Fruit fly (Drosophila melanogaster): Measurements from ENCODE around the gene CG18223.
A peak's percentile ranks its signal among the peaks of the same experiment; 100 is the strongest.

The CG18223 gene

dm6 chr3L:18890283-18891175 is 29.6 kb downstream of the CG18223 start, which contains the start of gene CG3961 (continued):
- TF ChIP-seq E2f2 (GFP tag; IDR thresholded peaks at IDR 0.05) (peak; percentile 79), CG3995 (GFP tag; optimal IDR thresholded peaks at IDR 0.05) (peak; percentile 36), ara (GFP tag; IDR thresholded peaks at IDR 0.05) (peak; percentile 91; the same call in 1 of the 2 replicates), CG7963 (GFP tag; IDR thresholded peaks at IDR 0.05; ENCODE audit: partially characterized antibody) (no peak), Abd-B (GFP tag; optimal IDR thresholded peaks at IDR 0.05) (peak; percentile 97), CkIIα-i1 (GFP tag; IDR thresholded peaks at IDR 0.05) (no peak), emc (GFP tag; optimal IDR thresholded peaks at IDR 0.05) (peak; percentile 1), CG15514 (GFP tag; optimal IDR thresholded peaks at IDR 0.05) (peak; percentile 81), CG11093 (GFP tag; IDR thresholded peaks at IDR 0.05) (peak; percentile 92), Med (GFP tag) (peak; percentile 93), HmgZ (tag; optimal IDR thresholded peaks at IDR 0.05) (peak; percentile 95), CG6813 (GFP tag; optimal IDR thresholded peaks at IDR 0.05) (peak; percentile 96), CG1647 (GFP tag; optimal IDR thresholded peaks at IDR 0.05) (peak; percentile 69), prd (optimal IDR thresholded peaks at IDR 0.05) (no peak), prd (GFP tag; IDR thresholded peaks at IDR 0.05) (peak; percentile 94), bowl (GFP tag; IDR thresholded peaks at IDR 0.05) (peak; percentile 52; the same call in 1 of the 2 replicates), Sin3A (optimal IDR thresholded peaks at IDR 0.05) (no peak), esg (GFP tag; conservative IDR thresholded peaks at IDR 0.05) (peak; percentile 94), shn (GFP tag; optimal IDR thresholded peaks at IDR 0.05) (peak; percentile 75), CG15269 (tag; optimal IDR thresholded peaks at IDR 0.05) (peak; percentile 97), CG11723 (GFP tag; optimal IDR thresholded peaks at IDR 0.05) (peak; percentile 97), CG4730 (GFP tag; IDR thresholded peaks at IDR 0.05) (peak; percentile 82), CG17912 (GFP tag; optimal IDR thresholded peaks at IDR 0.05) (peak; percentile 13), slbo (GFP tag; IDR thresholded peaks at IDR 0.05) (peak; percentile 88), CG10274 (GFP tag; optimal IDR thresholded peaks at IDR 0.05) (peak; percentile 83), Camta (GFP tag; optimal IDR thresholded peaks at IDR 0.05) (peak; percentile 90), bigmax (GFP tag; optimal IDR thresholded peaks at IDR 0.05) (no peak), CG8924 (tag; optimal IDR thresholded peaks at IDR 0.05) (peak; percentile 99), Dip3 (GFP tag; optimal IDR thresholded peaks at IDR 0.05) (peak; percentile 63), CG3838 (GFP tag; optimal IDR thresholded peaks at IDR 0.05) (peak; percentile 93), CG13894 (tag; optimal IDR thresholded peaks at IDR 0.05) (no peak), Nf-YA (GFP tag; IDR thresholded peaks at IDR 0.05) (peak; percentile 76), Dp (GFP tag; optimal IDR thresholded peaks at IDR 0.05) (peak; percentile 20), fu2 (GFP tag; optimal IDR thresholded peaks at IDR 0.05) (peak; percentile 77), CG11398 (GFP tag; optimal IDR thresholded peaks at IDR 0.05) (peak; percentile 73), CG17186 (GFP tag; optimal IDR thresholded peaks at IDR 0.05) (peak; percentile 91), CG13424 (tag; optimal IDR thresholded peaks at IDR 0.05) (peak; percentile 99), fd102C (GFP tag; optimal IDR thresholded peaks at IDR 0.05) (peak; percentile 68), scrt (GFP tag; optimal IDR thresholded peaks at IDR 0.05) (peak; percentile 91), CG3163 (GFP tag; optimal IDR thresholded peaks at IDR 0.05) (peak; percentile 72), Mes4 (GFP tag; optimal IDR thresholded peaks at IDR 0.05) (peak; percentile 86), CG8388 (GFP tag; optimal IDR thresholded peaks at IDR 0.05) (peak; percentile 98), CG11247 (GFP tag; IDR thresholded peaks at IDR 0.05) (peak; percentile 65), Ets65A (GFP tag) (peak; percentile 97), Vsx1 (GFP tag; optimal IDR thresholded peaks at IDR 0.05) (peak; percentile 94), Opbp (GFP tag; IDR thresholded peaks at IDR 0.05; ENCODE audit: partially characterized antibody) (no peak), wek (GFP tag; optimal IDR thresholded peaks at IDR 0.05) (peak; percentile 67), ems (GFP tag; optimal IDR thresholded peaks at IDR 0.05) (peak; percentile 86), kay (GFP tag; optimal IDR thresholded peaks at IDR 0.05) (peak; percentile 94)
